Fruit fly (Drosophila melanogaster) whole organism, embryonic: ENCODE data around the gene uif.

ENCODE experiments used
- Asciz ChIP-seq: fragments of 200-800 bp; sonication (Bioruptor generic); optimal IDR thresholded peaks from 2 replicates; lab custom pipeline; 2017; ENCODE audit warnings: missing biosample characterization, mild to moderate bottlenecking, missing genetic modification characterization, missing genetic modification reagents
- CG12104 ChIP-seq: fragments of 200-800 bp; sonication (Bioruptor generic); optimal IDR thresholded peaks from 3 replicates; lab custom pipeline; 2016; ENCODE audit warnings: missing biosample characterization, missing genetic modification characterization
- CG12391 ChIP-seq: fragments of 200-800 bp; sonication (Bioruptor generic); optimal IDR thresholded peaks from 3 replicates; lab custom pipeline; 2018; ENCODE audit warnings: missing biosample characterization, mild to moderate bottlenecking, missing genetic modification characterization, moderate library complexity
- CG13775 ChIP-seq: fragments of 200-800 bp; sonication (Bioruptor generic); optimal IDR thresholded peaks from 3 replicates; lab custom pipeline; 2017; ENCODE audit warnings: missing biosample characterization, mild to moderate bottlenecking, missing genetic modification characterization
- CG16815 ChIP-seq: fragments of 200-800 bp; sonication (Bioruptor generic); optimal IDR thresholded peaks from 3 replicates; lab custom pipeline; 2017; ENCODE audit warnings: missing biosample characterization, mild to moderate bottlenecking, missing genetic modification characterization
- CG2116 ChIP-seq: fragments of 200-800 bp; sonication (Bioruptor generic); optimal IDR thresholded peaks from 3 replicates; lab custom pipeline; 2018; ENCODE audit warnings: missing biosample characterization, mild to moderate bottlenecking, missing genetic modification characterization
- CG3847 ChIP-seq: fragments of 200-800 bp; sonication (Bioruptor generic); IDR thresholded peaks from 2 replicates; pipeline ENCODE4 v1.3.6; 2022; ENCODE audit warnings: missing biosample characterization, missing genetic modification characterization
- CG4360 ChIP-seq: fragments of 200-800 bp; sonication (Bioruptor generic); IDR thresholded peaks from 2 replicates; pipeline ENCODE4 v1.3.6; 2022; ENCODE audit warnings: missing biosample characterization, missing genetic modification characterization
- CG4820 ChIP-seq: fragments of 200-800 bp; sonication (Bioruptor generic); optimal IDR thresholded peaks from 3 replicates; lab custom pipeline; 2016; ENCODE audit warnings: missing biosample characterization, missing genetic modification characterization
- CG5953 ChIP-seq: fragments of 200-800 bp; sonication (Bioruptor generic); IDR thresholded peaks from 2 replicates; pipeline ENCODE4 v1.3.6; 2022; ENCODE audit warnings: missing biosample characterization, missing genetic modification characterization
- CG6254 ChIP-seq: fragments of 200-800 bp; sonication (Bioruptor generic); optimal IDR thresholded peaks from 3 replicates; lab custom pipeline; 2017; ENCODE audit warnings: mild to moderate bottlenecking, missing biosample characterization, missing genetic modification reagents, missing genetic modification characterization
- CG7372 ChIP-seq: fragments of 200-800 bp; sonication (Bioruptor generic); IDR thresholded peaks from 2 replicates; pipeline ENCODE4 v1.3.6; 2022; ENCODE audit warnings: missing biosample characterization, missing genetic modification characterization
- CG8281 ChIP-seq: fragments of 200-800 bp; sonication (Bioruptor generic); optimal IDR thresholded peaks from 2 replicates; lab custom pipeline; 2018; ENCODE audit warnings: missing biosample characterization, mild to moderate bottlenecking, missing genetic modification characterization, moderate library complexity
- CG8388 ChIP-seq: fragments of 200-800 bp; sonication (Bioruptor generic); optimal IDR thresholded peaks from 2 replicates; lab custom pipeline; 2019; ENCODE audit warnings: missing biosample characterization, mild to moderate bottlenecking, missing genetic modification characterization, moderate library complexity
- CG9876 ChIP-seq: fragments of 200-800 bp; sonication (Bioruptor generic); optimal IDR thresholded peaks from 2 replicates; lab custom pipeline; 2016; ENCODE audit warnings: missing biosample characterization, missing genetic modification characterization
- CG9932 ChIP-seq: fragments of 200-800 bp; sonication (Bioruptor generic); IDR thresholded peaks from 2 replicates; pipeline ENCODE4 v1.3.6; 2022; ENCODE audit warnings: missing biosample characterization, missing genetic modification characterization
- Drgx ChIP-seq: fragments of 200-800 bp; sonication (Bioruptor generic); IDR thresholded peaks from 2 replicates; pipeline ENCODE4 v1.3.6; 2022; ENCODE audit warnings: missing biosample characterization, missing genetic modification characterization
- HHEX ChIP-seq: fragments of 200-800 bp; sonication (Bioruptor generic); optimal IDR thresholded peaks from 3 replicates; lab custom pipeline; 2017; ENCODE audit warnings: missing biosample characterization, mild to moderate bottlenecking, missing genetic modification characterization, missing genetic modification reagents
- HLHmδ ChIP-seq: fragments of 200-800 bp; sonication (Bioruptor generic); optimal IDR thresholded peaks from 2 replicates; lab custom pipeline; 2018; ENCODE audit warnings: missing biosample characterization, mild to moderate bottlenecking, missing genetic modification characterization, moderate library complexity
- Hr3 ChIP-seq: fragments of 200-800 bp; sonication (Bioruptor generic); optimal IDR thresholded peaks from 3 replicates; lab custom pipeline; 2016; ENCODE audit warnings: missing biosample characterization, missing genetic modification characterization
- Jarid2 ChIP-seq: fragments of 200-800 bp; sonication (Bioruptor generic); optimal IDR thresholded peaks from 3 replicates; lab custom pipeline; 2017; ENCODE audit warnings: mild to moderate bottlenecking, missing biosample characterization, missing genetic modification reagents, missing genetic modification characterization
- Lhr ChIP-seq: fragments of 200-800 bp; sonication (Bioruptor generic); optimal IDR thresholded peaks from 3 replicates; lab custom pipeline; 2017; ENCODE audit warnings: mild to moderate bottlenecking, missing biosample characterization, missing genetic modification reagents, missing genetic modification characterization
- Max ChIP-seq: fragments of 200-800 bp; sonication (Bioruptor generic); optimal IDR thresholded peaks from 2 replicates; lab custom pipeline; 2016; ENCODE audit warnings: missing biosample characterization, mild to moderate bottlenecking, missing genetic modification characterization
- NfI ChIP-seq: fragments of 200-800 bp; sonication (Bioruptor generic); optimal IDR thresholded peaks from 3 replicates; lab custom pipeline; 2018; ENCODE audit warnings: missing biosample characterization, mild to moderate bottlenecking, missing genetic modification characterization, moderate library complexity
- Optix ChIP-seq: fragments of 200-800 bp; sonication (Bioruptor generic); IDR thresholded peaks from 3 replicates; pipeline ENCODE4 v1.3.6; 2022; ENCODE audit warnings: missing biosample characterization, missing genetic modification characterization
- Poxn ChIP-seq: fragments of 200-800 bp; sonication (Bioruptor generic); IDR thresholded peaks from 2 replicates; pipeline ENCODE4 v1.3.6; 2022; ENCODE audit warnings: missing biosample characterization, missing genetic modification characterization
- Sox102F ChIP-seq: fragments of 200-800 bp; sonication (Bioruptor generic); optimal IDR thresholded peaks from 2 replicates; lab custom pipeline; 2018; ENCODE audit warnings: missing biosample characterization, mild to moderate bottlenecking, missing genetic modification characterization, moderate library complexity
- Spps ChIP-seq: fragments of 200-800 bp; sonication (Bioruptor generic); optimal IDR thresholded peaks from 2 replicates; lab custom pipeline; 2018; ENCODE audit warnings: missing biosample characterization, mild to moderate bottlenecking, missing genetic modification characterization
- Tbp ChIP-seq: fragments of >200 bp; optimal IDR thresholded peaks from 2 replicates; lab custom pipeline; 2018; ENCODE audit warnings: missing biosample characterization, missing genetic modification characterization
- Xbp1 ChIP-seq: fragments of 200-800 bp; sonication (Bioruptor generic); optimal IDR thresholded peaks from 3 replicates; lab custom pipeline; 2016; ENCODE audit warnings: missing biosample characterization, mild to moderate bottlenecking, missing genetic modification characterization
- abd-A ChIP-seq: fragments of 200-800 bp; sonication (Bioruptor generic); optimal IDR thresholded peaks from 3 replicates; lab custom pipeline; 2019; ENCODE audit warnings: missing biosample characterization, mild to moderate bottlenecking, missing genetic modification characterization, moderate library complexity
- aop ChIP-seq: fragments of 200-800 bp; sonication (Bioruptor generic); IDR thresholded peaks from 2 replicates; pipeline ENCODE4 v1.3.6; 2022; ENCODE audit warnings: missing biosample characterization, missing genetic modification characterization
- ara ChIP-seq: fragments of 200-800 bp; sonication (Bioruptor generic); IDR thresholded peaks from 2 replicates; pipeline ENCODE4 v1.3.6; 2022; ENCODE audit warnings: missing biosample characterization, missing genetic modification characterization
- bigmax ChIP-seq: fragments of 200-800 bp; sonication (Bioruptor generic); optimal IDR thresholded peaks from 2 replicates; lab custom pipeline; 2018; ENCODE audit warnings: missing biosample characterization, mild to moderate bottlenecking, missing genetic modification characterization
- chm ChIP-seq: fragments of 200-800 bp; sonication (Bioruptor generic); IDR thresholded peaks from 2 replicates; pipeline ENCODE4 v1.3.6; 2022; ENCODE audit warnings: missing biosample characterization, missing genetic modification characterization
- corto ChIP-seq: fragments of 200-800 bp; sonication (Bioruptor generic); optimal IDR thresholded peaks from 2 replicates; lab custom pipeline; 2016; ENCODE audit warnings: missing biosample characterization, mild to moderate bottlenecking, missing genetic modification characterization, moderate library complexity
- danr ChIP-seq: fragments of 200-800 bp; sonication (Bioruptor generic); IDR thresholded peaks from 2 replicates; pipeline ENCODE4 v1.3.6; 2022; ENCODE audit warnings: missing biosample characterization, missing genetic modification characterization
- dmrt99B ChIP-seq: fragments of 200-800 bp; sonication (Bioruptor generic); optimal IDR thresholded peaks from 2 replicates; lab custom pipeline; 2018; ENCODE audit warnings: missing biosample characterization, mild to moderate bottlenecking, missing genetic modification characterization, moderate library complexity
- ftz-f1 ChIP-seq: fragments of 200-800 bp; sonication (Bioruptor generic); optimal IDR thresholded peaks from 2 replicates; lab custom pipeline; 2016; ENCODE audit warnings: missing biosample characterization, missing genetic modification characterization
- hth ChIP-seq: fragments of >200 bp; optimal IDR thresholded peaks from 2 replicates; lab custom pipeline; 2017; ENCODE audit warnings: inconsistent platforms
- ind ChIP-seq: fragments of 200-800 bp; sonication (Bioruptor generic); optimal IDR thresholded peaks from 3 replicates; lab custom pipeline; 2016; ENCODE audit warnings: missing biosample characterization, missing genetic modification characterization
- nerfin-2 ChIP-seq: fragments of 200-800 bp; sonication (Bioruptor generic); IDR thresholded peaks from 2 replicates; pipeline ENCODE4 v1.3.6; 2022; ENCODE audit warnings: missing biosample characterization, missing genetic modification characterization; ENCODE audit not compliant: partially characterized antibody
- onecut ChIP-seq: fragments of 200-800 bp; sonication (Bioruptor generic); IDR thresholded peaks from 2 replicates; pipeline ENCODE4 v1.3.6; 2022; ENCODE audit warnings: missing biosample characterization, missing genetic modification characterization
- pfk ChIP-seq: fragments of 200-800 bp; sonication (Bioruptor generic); optimal IDR thresholded peaks from 2 replicates; lab custom pipeline; 2018; ENCODE audit warnings: missing biosample characterization, mild to moderate bottlenecking, missing genetic modification characterization, moderate library complexity
- rib ChIP-seq: fragments of 200-800 bp; sonication (Bioruptor generic); IDR thresholded peaks from 2 replicates; pipeline ENCODE4 v1.3.6; 2022; ENCODE audit warnings: missing biosample characterization, missing genetic modification characterization
- schlank ChIP-seq: fragments of 200-800 bp; sonication (Bioruptor generic); optimal IDR thresholded peaks from 2 replicates; lab custom pipeline; 2018; ENCODE audit warnings: missing biosample characterization, mild to moderate bottlenecking, missing genetic modification characterization
- sens-2 ChIP-seq: fragments of 200-800 bp; sonication (Bioruptor generic); IDR thresholded peaks from 2 replicates; pipeline ENCODE4 v1.3.6; 2022; ENCODE audit warnings: missing biosample characterization, missing genetic modification characterization
- sim ChIP-seq: fragments of 200-800 bp; sonication (Bioruptor generic); IDR thresholded peaks from 2 replicates; pipeline ENCODE4 v1.3.6; 2022; ENCODE audit warnings: missing biosample characterization, missing genetic modification characterization
- so ChIP-seq: fragments of 200-800 bp; sonication (Bioruptor generic); IDR thresholded peaks from 3 replicates; pipeline ENCODE4 v1.3.6; 2022; ENCODE audit warnings: missing biosample characterization, missing genetic modification characterization
- sug ChIP-seq: fragments of 200-800 bp; optimal IDR thresholded peaks from 2 replicates; lab custom pipeline; 2019; ENCODE audit warnings: missing biosample characterization, mild to moderate bottlenecking, missing genetic modification characterization, moderate library complexity
- trh ChIP-seq: fragments of 200-800 bp; sonication (Bioruptor generic); optimal IDR thresholded peaks from 2 replicates; lab custom pipeline; 2016; ENCODE audit warnings: missing biosample characterization, missing genetic modification characterization
- unc-4 ChIP-seq: fragments of 200-800 bp; sonication (Bioruptor generic); IDR thresholded peaks from 2 replicates; pipeline ENCODE4 v1.3.6; 2022; ENCODE audit warnings: missing biosample characterization, missing genetic modification characterization; ENCODE audit not compliant: partially characterized antibody

uif gene

dm6 chr2L:6964022-6964434 is 46.1 kb downstream of the uif start, which contains the start of the genes sip2 and Coprox (continued):
- peak; percentile 34 for TF ChIP-seq CG12104 (GFP tag; lab: Kevin White, UChicago)
- TF ChIP-seq Asciz (GFP tag; lab: Kevin White, UChicago): no peak
- peak; percentile 27 for TF ChIP-seq CG4820 (GFP tag; lab: Kevin White, UChicago)
- peak; percentile 38; the same call in 1 of the 2 replicates for TF ChIP-seq Drgx (GFP tag; lab: Robert Waterston, UW)
- no peak for TF ChIP-seq onecut (GFP tag; lab: Robert Waterston, UW)
- TF ChIP-seq CG3847 (GFP tag; lab: Robert Waterston, UW): no peak
- peak; percentile 50; the same call in 1 of the 2 replicates for TF ChIP-seq rib (GFP tag; lab: Robert Waterston, UW)
- TF ChIP-seq sim: no peak
- TF ChIP-seq hth (lab: Kevin White, UChicago): no peak
- no peak for TF ChIP-seq abd-A (tag; lab: Kevin White, UChicago)
- TF ChIP-seq CG4360 (GFP tag; lab: Robert Waterston, UW): no peak
- peak; percentile 78 for TF ChIP-seq sug (tag; lab: Kevin White, UChicago)
- peak; percentile 69 for TF ChIP-seq Xbp1 (GFP tag; lab: Kevin White, UChicago)
- TF ChIP-seq sens-2 (GFP tag; lab: Robert Waterston, UW): no peak
- peak; percentile 88 for TF ChIP-seq CG12391 (tag; lab: Kevin White, UChicago)
- TF ChIP-seq CG16815 (GFP tag; lab: Kevin White, UChicago): peak; percentile 26
- TF ChIP-seq Sox102F (GFP tag; lab: Kevin White, UChicago): no peak
- TF ChIP-seq CG8388 (GFP tag; lab: Kevin White, UChicago): peak; percentile 59
- TF ChIP-seq CG9932 (GFP tag; lab: Robert Waterston, UW): peak; percentile 71
- TF ChIP-seq pfk (GFP tag; lab: Kevin White, UChicago): no peak
- no peak for TF ChIP-seq Optix (GFP tag; lab: Robert Waterston, UW)
- no peak for TF ChIP-seq aop
- no peak for TF ChIP-seq ara
- TF ChIP-seq nerfin-2 (GFP tag; lab: Robert Waterston, UW): no peak
- TF ChIP-seq schlank (tag; lab: Kevin White, UChicago): no peak
- no peak for TF ChIP-seq HLHmδ (GFP tag; lab: Kevin White, UChicago)
- peak; percentile 35 for TF ChIP-seq CG8281
- TF ChIP-seq Max (GFP tag; lab: Kevin White, UChicago): no peak
- peak; percentile 29 for TF ChIP-seq HHEX (GFP tag; lab: Kevin White, UChicago)
- TF ChIP-seq ftz-f1 (GFP tag; lab: Kevin White, UChicago): no peak
- no peak for TF ChIP-seq unc-4
- no peak for TF ChIP-seq trh (GFP tag; lab: Kevin White, UChicago)
- peak; percentile 18 for TF ChIP-seq NfI
- no peak for TF ChIP-seq CG9876 (GFP tag; lab: Kevin White, UChicago)
- peak; percentile 62 for TF ChIP-seq CG2116 (GFP tag; lab: Kevin White, UChicago)
- no peak for TF ChIP-seq Jarid2
- TF ChIP-seq Hr3 (GFP tag; lab: Kevin White, UChicago): peak; percentile 74
- TF ChIP-seq Poxn (GFP tag; lab: Robert Waterston, UW): no peak
- no peak for TF ChIP-seq CG5953 (GFP tag; lab: Robert Waterston, UW)
- TF ChIP-seq CG7372 (GFP tag; lab: Robert Waterston, UW): 0 out of 2 replicates have a peak, but pooled peaks have one; percentile 23
- peak; percentile 69 for TF ChIP-seq ind (GFP tag; lab: Kevin White, UChicago)
- TF ChIP-seq Lhr: peak; percentile 33
- no peak for TF ChIP-seq so (GFP tag; lab: Robert Waterston, UW)
- TF ChIP-seq dmrt99B (tag; lab: Kevin White, UChicago): no peak
- TF ChIP-seq corto (GFP tag; lab: Kevin White, UChicago): no peak
- TF ChIP-seq danr (GFP tag; lab: Robert Waterston, UW): no peak
- no peak for TF ChIP-seq chm (GFP tag; lab: Robert Waterston, UW)
- peak; percentile 52 for TF ChIP-seq Spps (tag; lab: Kevin White, UChicago)
- TF ChIP-seq Tbp (GFP tag; lab: Kevin White, UChicago): no peak
- TF ChIP-seq bigmax (GFP tag; lab: Kevin White, UChicago): no peak
- TF ChIP-seq CG13775 (GFP tag; lab: Kevin White, UChicago): peak; percentile 68
- no peak for TF ChIP-seq CG6254
